Fruit fly (Drosophila melanogaster) Kc167 (cell line): ENCODE results near the gene Capr.

Source experiments
- Myc ChIP-seq: fragments of >200 bp; optimal IDR thresholded peaks from 2 replicates; lab custom pipeline; 2017; ENCODE audit warnings: missing external identifiers
- h ChIP-seq: fragments of >200 bp; optimal IDR thresholded peaks from 3 replicates; lab custom pipeline; 2018; ENCODE audit warnings: missing external identifiers
- insv ChIP-seq: fragments of >200 bp; optimal IDR thresholded peaks from 3 replicates; lab custom pipeline; 2018; ENCODE audit warnings: missing external identifiers
- psq ChIP-seq: fragments of >200 bp; optimal IDR thresholded peaks from 2 replicates; lab custom pipeline; 2017; ENCODE audit warnings: missing external identifiers

DNA sequence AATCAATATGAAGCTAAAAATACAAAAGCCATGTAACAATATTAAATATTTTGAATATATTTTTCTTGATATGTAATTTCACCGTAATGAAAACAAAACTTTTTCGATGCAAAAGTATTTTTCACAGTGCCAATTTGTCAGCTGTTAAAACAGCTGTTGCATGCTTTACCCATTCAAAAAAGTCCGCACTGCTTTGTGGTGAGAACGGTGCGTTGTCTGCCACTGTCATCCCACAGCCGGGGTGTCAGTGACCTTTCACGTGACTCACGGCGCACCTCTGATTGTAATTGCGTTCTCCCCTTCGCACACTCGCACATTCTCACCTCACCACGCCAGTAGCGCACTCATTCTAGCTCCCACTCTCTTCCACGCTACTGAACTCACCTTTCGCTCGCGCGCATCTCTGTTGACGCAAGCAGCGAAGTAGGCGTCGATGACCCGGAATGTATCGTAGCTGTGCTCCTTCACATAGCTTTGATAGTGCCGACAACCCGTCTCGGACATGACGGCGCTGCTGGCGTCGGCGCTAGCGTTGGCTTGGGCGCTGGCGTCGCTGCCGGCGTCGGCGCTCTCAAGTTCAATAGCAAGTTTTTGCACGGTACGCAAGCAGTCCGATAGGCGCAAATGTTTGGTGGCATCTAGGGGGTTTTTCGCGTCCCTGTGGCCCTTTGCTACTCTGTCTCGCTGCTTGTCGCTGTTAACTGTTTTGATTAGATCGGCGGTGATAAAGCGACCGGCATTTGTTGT lies 52.0 kb downstream of the Capr start:
- TF ChIP-seq psq (lab: Kevin White, UChicago) (no peak), Myc (lab: Kevin White, UChicago) (no peak), insv (no peak), h (lab: Kevin White, UChicago) (no peak)
